Worm (Caenorhabditis elegans): ENCODE results near the gene rps-25.

Gene rps-25

ce11 chrIV:5983191-5983590 is 35.8 kb upstream of the rps-25 start:
- TF ChIP-seq ztf-11 (tag; optimal IDR thresholded peaks at IDR 0.05) (no peak), elt-1 (tag; optimal IDR thresholded peaks at IDR 0.05) (no peak), sma-9 (GFP tag; optimal IDR thresholded peaks at IDR 0.05) (no peak), sma-9 (tag; optimal IDR thresholded peaks at IDR 0.05) (no peak), mab-5 (tag; optimal IDR thresholded peaks at IDR 0.05) (no peak), ztf-1 (GFP tag; conservative IDR thresholded peaks at IDR 0.05) (no peak), ceh-82 (tag; optimal IDR thresholded peaks at IDR 0.05) (no peak), egl-27 (tag; optimal IDR thresholded peaks at IDR 0.05) (no peak), Y55F3AM.14 (GFP tag; optimal IDR thresholded peaks at IDR 0.05) (no peak)

- TF ChIP-seq nhr-129 (tag; optimal IDR thresholded peaks at IDR 0.05) (no peak), crh-2 (tag; optimal IDR thresholded peaks at IDR 0.05) (no peak)
These were observed 32.4 kb upstream of the rps-25 start for ce11 chrIV:5979818-5980217.

- TF ChIP-seq zag-1 (tag; optimal IDR thresholded peaks at IDR 0.05) (no peak), lsy-2 (tag; optimal IDR thresholded peaks at IDR 0.05) (peak in 1 of 2 experiments; percentile 6), unc-39 (tag; optimal IDR thresholded peaks at IDR 0.05) (no peak), ztf-1 (GFP tag; conservative IDR thresholded peaks at IDR 0.05) (no peak), ztf-4 (tag; optimal IDR thresholded peaks at IDR 0.05) (no peak), lin-13 (GFP tag; optimal IDR thresholded peaks at IDR 0.05) (no peak), Y55F3AM.14 (GFP tag; optimal IDR thresholded peaks at IDR 0.05) (no peak), crh-2 (tag; optimal IDR thresholded peaks at IDR 0.05) (peak; percentile 52), unc-55 (GFP tag; optimal IDR thresholded peaks at IDR 0.05) (no peak), skn-1 (tag; optimal IDR thresholded peaks at IDR 0.05) (no peak), sma-3 (GFP tag; optimal IDR thresholded peaks at IDR 0.05) (no peak), snpc-4 (tag; optimal IDR thresholded peaks at IDR 0.05) (no peak), mbf-1 (tag; optimal IDR thresholded peaks at IDR 0.05) (no peak), nhr-129 (tag; optimal IDR thresholded peaks at IDR 0.05) (no peak), sma-9 (GFP tag; optimal IDR thresholded peaks at IDR 0.05) (no peak), sma-9 (tag; optimal IDR thresholded peaks at IDR 0.05) (no peak), mab-5 (tag; optimal IDR thresholded peaks at IDR 0.05) (peak; percentile 52), mdl-1 (tag; optimal IDR thresholded peaks at IDR 0.05) (peak in 1 of 2 experiments; percentile 25), nhr-21 (tag; optimal IDR thresholded peaks at IDR 0.05) (no peak)
These were observed 29.9 kb upstream of the rps-25 start for ce11 chrIV:5977276-5977675.

ce11 chrIV:5975202-5975601 is 27.8 kb upstream of the rps-25 start, which contains the start of gene unc-44:
Gene unc-44, plus strand, starts transcription at chrIV:5975557.
- TF ChIP-seq elt-1 (tag; optimal IDR thresholded peaks at IDR 0.05), result no peak
- TF ChIP-seq blmp-1 (tag; optimal IDR thresholded peaks at IDR 0.05; ENCODE audit: insufficient read depth), result no peak
- TF ChIP-seq nhr-11 (tag; optimal IDR thresholded peaks at IDR 0.05), result no peak
- TF ChIP-seq lin-11 (tag; optimal IDR thresholded peaks at IDR 0.05), result no peak
- TF ChIP-seq crh-2 (tag; optimal IDR thresholded peaks at IDR 0.05), result no peak
- no peak for TF ChIP-seq C34F6.9 (tag; optimal IDR thresholded peaks at IDR 0.05)
- no peak for TF ChIP-seq unc-62 (GFP tag; optimal IDR thresholded peaks at IDR 0.05)
- TF ChIP-seq nhr-25 (tag; optimal IDR thresholded peaks at IDR 0.05), result no peak
- TF ChIP-seq lin-39 (tag; optimal IDR thresholded peaks at IDR 0.05), result no peak
- no peak for TF ChIP-seq nhr-23 (tag; optimal IDR thresholded peaks at IDR 0.05)
- no peak for TF ChIP-seq ceh-82 (tag; optimal IDR thresholded peaks at IDR 0.05)
- TF ChIP-seq R02D3.7 (tag; optimal IDR thresholded peaks at IDR 0.05), result no peak
- TF ChIP-seq ama-1 (optimal IDR thresholded peaks at IDR 0.05), result no peak
- no peak for TF ChIP-seq unc-39 (tag; optimal IDR thresholded peaks at IDR 0.05)
- no peak for TF ChIP-seq nhr-6 (tag; optimal IDR thresholded peaks at IDR 0.05)
- no peak for TF ChIP-seq nhr-21 (tag; optimal IDR thresholded peaks at IDR 0.05)

ce11 chrIV:5973947-5974495 is 26.6 kb upstream of the rps-25 start:
- TF ChIP-seq nhr-129 (tag; optimal IDR thresholded peaks at IDR 0.05), result peak; percentile 76
- TF ChIP-seq lin-11 (tag; optimal IDR thresholded peaks at IDR 0.05), result peak; percentile 46
- no peak for TF ChIP-seq nhr-23 (tag; optimal IDR thresholded peaks at IDR 0.05)
- TF ChIP-seq nhr-11 (tag; optimal IDR thresholded peaks at IDR 0.05), result no peak
- peak; percentile 15 for TF ChIP-seq sem-4 (tag; optimal IDR thresholded peaks at IDR 0.05)
- TF ChIP-seq elt-1 (tag; optimal IDR thresholded peaks at IDR 0.05), result no peak
- no peak for TF ChIP-seq unc-62 (GFP tag; optimal IDR thresholded peaks at IDR 0.05)
- TF ChIP-seq fos-1 (tag; optimal IDR thresholded peaks at IDR 0.05), result no peak
- TF ChIP-seq nhr-237 (tag; optimal IDR thresholded peaks at IDR 0.05), result no peak
- peak; percentile 72 for TF ChIP-seq unc-55 (GFP tag; optimal IDR thresholded peaks at IDR 0.05)
- TF ChIP-seq egl-27 (tag; optimal IDR thresholded peaks at IDR 0.05), result no peak
- TF ChIP-seq mdl-1 (tag; optimal IDR thresholded peaks at IDR 0.05), result peak in 1 of 2 experiments; percentile 37
- TF ChIP-seq mbf-1 (tag; optimal IDR thresholded peaks at IDR 0.05), result no peak
- TF ChIP-seq alr-1 (tag; optimal IDR thresholded peaks at IDR 0.05), result no peak
- TF ChIP-seq nhr-21 (tag; optimal IDR thresholded peaks at IDR 0.05), result no peak
- no peak for TF ChIP-seq nhr-25 (tag; optimal IDR thresholded peaks at IDR 0.05)
- no peak for TF ChIP-seq blmp-1 (tag; optimal IDR thresholded peaks at IDR 0.05; ENCODE audit: insufficient read depth)
- TF ChIP-seq aly-2 (tag; optimal IDR thresholded peaks at IDR 0.05), result no peak
- TF ChIP-seq gmeb-1 (tag; optimal IDR thresholded peaks at IDR 0.05), result no peak
- peak; percentile 19 for TF ChIP-seq mab-5 (tag; optimal IDR thresholded peaks at IDR 0.05)
- TF ChIP-seq ztf-11 (tag; optimal IDR thresholded peaks at IDR 0.05), result no peak
- no peak for TF ChIP-seq elt-3 (tag; optimal IDR thresholded peaks at IDR 0.05)
- TF ChIP-seq lsy-2 (tag; optimal IDR thresholded peaks at IDR 0.05), result peak; percentile 41 to 43
- peak; percentile 9 for TF ChIP-seq snpc-4 (tag; optimal IDR thresholded peaks at IDR 0.05)
- TF ChIP-seq ama-1 (optimal IDR thresholded peaks at IDR 0.05), result no peak
- TF ChIP-seq nhr-12 (tag; optimal IDR thresholded peaks at IDR 0.05), result no peak
- no peak for TF ChIP-seq ZK546.5 (tag; optimal IDR thresholded peaks at IDR 0.05)
- no peak for TF ChIP-seq R02D3.7 (tag; optimal IDR thresholded peaks at IDR 0.05)

Measured in whole organism, L2 larva.